Worm (Caenorhabditis elegans) whole organism, L1 larva: ENCODE measurements around the gene Y43F4A.4.

Experiments used
- C04F5.9 ChIP-seq: sonication (generic microtip); optimal IDR thresholded peaks from 2 replicates; lab custom pipeline; 2016; ENCODE audit warnings: missing genetic modification characterization, missing compliant biosample characterization
- C34B4.2 ChIP-seq: sonication (generic microtip); optimal IDR thresholded peaks from 2 replicates; lab custom pipeline; 2017; ENCODE audit warnings: mild to moderate bottlenecking, missing genetic modification characterization, missing compliant biosample characterization
- F16B12.6 ChIP-seq: fragments of 150-350 bp; optimal IDR thresholded peaks from 2 replicates; lab custom pipeline; 2014; ENCODE audit warnings: missing biosample characterization, missing genetic modification characterization
- Y116A8C.19 ChIP-seq: sonication (generic microtip); optimal IDR thresholded peaks from 2 replicates; lab custom pipeline; 2016; ENCODE audit warnings: missing compliant biosample characterization, missing genetic modification characterization, borderline replicate concordance
- aha-1 ChIP-seq: fragments of 150-350 bp; optimal IDR thresholded peaks from 2 replicates; lab custom pipeline; 2014; ENCODE audit warnings: missing biosample characterization, missing genetic modification characterization
- alr-1 ChIP-seq: fragments of 200-800 bp; sonication (Bioruptor generic); optimal IDR thresholded peaks from 2 replicates; lab custom pipeline; 2018; ENCODE audit warnings: borderline replicate concordance, mild to moderate bottlenecking, missing genetic modification characterization, missing compliant biosample characterization
- aly-2 ChIP-seq: fragments of 150-350 bp; optimal IDR thresholded peaks from 2 replicates; lab custom pipeline; 2014; ENCODE audit warnings: missing biosample characterization, missing genetic modification characterization
- blmp-1 ChIP-seq: fragments of 150-350 bp; optimal IDR thresholded peaks from 2 replicates; lab custom pipeline; 2014; ENCODE audit warnings: missing biosample characterization, missing genetic modification characterization
- ceh-63 ChIP-seq: fragments of 200-800 bp; sonication (Bioruptor generic); optimal IDR thresholded peaks from 2 replicates; lab custom pipeline; 2018; ENCODE audit warnings: mild to moderate bottlenecking, missing genetic modification characterization, missing compliant biosample characterization
- ceh-8 ChIP-seq: fragments of 200-800 bp; sonication (Bioruptor generic); optimal IDR thresholded peaks from 2 replicates; lab custom pipeline; 2018; ENCODE audit warnings: mild to moderate bottlenecking, missing genetic modification characterization, moderate library complexity, missing compliant biosample characterization
- ceh-90 ChIP-seq: sonication (generic microtip); optimal IDR thresholded peaks from 2 replicates; lab custom pipeline; 2016; ENCODE audit warnings: missing genetic modification characterization, missing compliant biosample characterization
- dpl-1 ChIP-seq, 3 experiments: fragments of 150-350 bp in 2 of 3; sonication (generic microtip) in 1 of 3; optimal IDR thresholded peaks; 2 replicates each; lab custom pipeline; 2014 to 2017; ENCODE audit warnings: missing biosample characterization in 3 of 3, missing genetic modification characterization in 3 of 3, missing genetic modification reagents in 3 of 3
- dsc-1 ChIP-seq: sonication (generic microtip); optimal IDR thresholded peaks from 2 replicates; lab custom pipeline; 2016; ENCODE audit warnings: mild to moderate bottlenecking, missing genetic modification characterization, missing compliant biosample characterization
- efl-1 ChIP-seq, 4 experiments: fragments of 150-350 bp; optimal IDR thresholded peaks in 3 of 4; peaks in 1 of 4; 1 replicate in 1 of 4; 2 replicates in 3 of 4; lab custom pipeline; 2014; ENCODE audit warnings: missing biosample characterization in 2 of 4, missing genetic modification characterization in 2 of 4, missing genetic modification reagents in 2 of 4
- efl-3 ChIP-seq: fragments of 200-800 bp; sonication (Bioruptor generic); optimal IDR thresholded peaks from 2 replicates; lab custom pipeline; 2018; ENCODE audit warnings: mild to moderate bottlenecking, missing genetic modification characterization, missing compliant biosample characterization
- elt-2 ChIP-seq: sonication (generic microtip); optimal IDR thresholded peaks from 2 replicates; lab custom pipeline; 2016; ENCODE audit warnings: missing genetic modification characterization, mild to moderate bottlenecking, inconsistent platforms, missing compliant biosample characterization, missing genetic modification reagents
- ets-5 ChIP-seq: fragments of 200-800 bp; sonication (Bioruptor generic); IDR thresholded peaks from 2 replicates; pipeline ENCODE4 v1.3.6; 2022; ENCODE audit warnings: missing genetic modification characterization, missing compliant biosample characterization
- fkh-8 ChIP-seq: sonication (generic microtip); optimal IDR thresholded peaks from 2 replicates; lab custom pipeline; 2016; ENCODE audit warnings: mild to moderate bottlenecking, missing genetic modification characterization, missing compliant biosample characterization
- grh-1 ChIP-seq: fragments of 200-800 bp; sonication (Bioruptor generic); IDR thresholded peaks from 2 replicates; pipeline ENCODE4 v1.3.6; 2022; ENCODE audit warnings: missing genetic modification reagents, missing genetic modification characterization, missing compliant biosample characterization
- hlh-17 ChIP-seq: fragments of 200-800 bp; sonication (Bioruptor generic); optimal IDR thresholded peaks from 2 replicates; lab custom pipeline; 2018; ENCODE audit warnings: missing genetic modification characterization, mild to moderate bottlenecking, missing compliant biosample characterization, moderate library complexity, borderline replicate concordance
- lin-14 ChIP-seq: fragments of 200-800 bp; sonication (Bioruptor generic); optimal IDR thresholded peaks from 2 replicates; lab custom pipeline; 2018; ENCODE audit warnings: mild to moderate bottlenecking, missing genetic modification characterization, moderate library complexity, missing compliant biosample characterization
- lin-35 ChIP-seq, 2 experiments: fragments of 150-350 bp; optimal IDR thresholded peaks; 2 replicates each; lab custom pipeline; 2014; ENCODE audit warnings: missing biosample characterization in 2 of 2, missing genetic modification characterization in 2 of 2, missing genetic modification reagents in 2 of 2
- lir-3 ChIP-seq: sonication (generic microtip); optimal IDR thresholded peaks from 2 replicates; lab custom pipeline; 2016; ENCODE audit warnings: mild to moderate bottlenecking, missing genetic modification characterization, moderate library complexity, missing compliant biosample characterization; ENCODE audit not compliant: poor library complexity
- lsy-2 ChIP-seq, 2 experiments: fragments of 150-350 bp; optimal IDR thresholded peaks; 2 replicates each; lab custom pipeline; 2014; ENCODE audit warnings: missing biosample characterization in 2 of 2, missing genetic modification characterization in 2 of 2
- mdl-1 ChIP-seq, 2 experiments: fragments of 150-350 bp; optimal IDR thresholded peaks; 2 replicates each; lab custom pipeline; 2014 to 2017; ENCODE audit warnings: missing biosample characterization in 2 of 2, missing genetic modification characterization in 2 of 2, inconsistent platforms in 1 of 2
- mef-2 ChIP-seq: fragments of 150-350 bp; optimal IDR thresholded peaks from 2 replicates; lab custom pipeline; 2014; ENCODE audit warnings: missing biosample characterization, missing genetic modification characterization
- mep-1 ChIP-seq: fragments of 150-350 bp; optimal IDR thresholded peaks from 2 replicates; lab custom pipeline; 2014; ENCODE audit warnings: missing biosample characterization, missing genetic modification characterization
- nhr-19 ChIP-seq: fragments of 200-800 bp; sonication (Bioruptor generic); conservative IDR thresholded peaks from 2 replicates; pipeline ENCODE4 v1.3.6; 2022; ENCODE audit warnings: missing genetic modification characterization, missing compliant biosample characterization
- nhr-237 ChIP-seq: fragments of 150-350 bp; optimal IDR thresholded peaks from 2 replicates; lab custom pipeline; 2014; ENCODE audit warnings: missing biosample characterization, missing genetic modification characterization
- nhr-77 ChIP-seq: fragments of 150-350 bp; optimal IDR thresholded peaks from 2 replicates; lab custom pipeline; 2014; ENCODE audit warnings: missing biosample characterization, missing genetic modification characterization
- nhr-84 ChIP-seq: sonication (generic microtip); optimal IDR thresholded peaks from 2 replicates; lab custom pipeline; 2017; ENCODE audit warnings: missing biosample characterization, missing genetic modification characterization
- nhr-90 ChIP-seq: sonication (generic microtip); optimal IDR thresholded peaks from 2 replicates; lab custom pipeline; 2016; ENCODE audit warnings: mild to moderate bottlenecking, missing genetic modification characterization, missing compliant biosample characterization; ENCODE audit not compliant: poor library complexity
- pax-3 ChIP-seq: fragments of 200-800 bp; sonication (Bioruptor generic); optimal IDR thresholded peaks from 2 replicates; lab custom pipeline; 2018; ENCODE audit warnings: mild to moderate bottlenecking, missing genetic modification characterization, moderate library complexity, missing compliant biosample characterization
- rnt-1 ChIP-seq: sonication (generic microtip); optimal IDR thresholded peaks from 2 replicates; lab custom pipeline; 2016; ENCODE audit warnings: mild to moderate bottlenecking, missing genetic modification characterization, moderate library complexity, missing compliant biosample characterization
- skn-1 ChIP-seq: fragments of 150-350 bp; optimal IDR thresholded peaks from 2 replicates; lab custom pipeline; 2014; ENCODE audit warnings: missing biosample characterization, missing genetic modification characterization
- snpc-4 ChIP-seq: fragments of 150-350 bp; optimal IDR thresholded peaks from 2 replicates; lab custom pipeline; 2014; ENCODE audit warnings: missing biosample characterization, missing genetic modification characterization
- snu-23 ChIP-seq: sonication (generic microtip); optimal IDR thresholded peaks from 2 replicates; lab custom pipeline; 2016; ENCODE audit warnings: missing genetic modification characterization, missing compliant biosample characterization
- sptf-1 ChIP-seq: fragments of 150-350 bp; optimal IDR thresholded peaks from 2 replicates; lab custom pipeline; 2014; ENCODE audit warnings: missing biosample characterization, missing genetic modification characterization
- sup-37 ChIP-seq: fragments of 200-800 bp; sonication (Bioruptor generic); optimal IDR thresholded peaks from 2 replicates; lab custom pipeline; 2018; ENCODE audit warnings: mild to moderate bottlenecking, missing genetic modification characterization, missing compliant biosample characterization
- swsn-7 ChIP-seq: sonication (generic microtip); optimal IDR thresholded peaks from 2 replicates; lab custom pipeline; 2016; ENCODE audit warnings: missing genetic modification characterization, missing compliant biosample characterization
- tbx-2 ChIP-seq: sonication (generic microtip); optimal IDR thresholded peaks from 2 replicates; lab custom pipeline; 2016; ENCODE audit warnings: missing genetic modification characterization, missing compliant biosample characterization
- unc-130 ChIP-seq: fragments of 150-350 bp; optimal IDR thresholded peaks from 2 replicates; lab custom pipeline; 2017; ENCODE audit warnings: missing biosample characterization, missing genetic modification characterization, inconsistent platforms
- unc-86 ChIP-seq: sonication (generic microtip); optimal IDR thresholded peaks from 2 replicates; lab custom pipeline; 2016; ENCODE audit warnings: missing genetic modification characterization, missing compliant biosample characterization
- unc-98 ChIP-seq: fragments of 200-800 bp; sonication (Bioruptor generic); IDR thresholded peaks from 2 replicates; pipeline ENCODE4 v1.3.6; 2022; ENCODE audit warnings: missing genetic modification characterization, missing compliant biosample characterization
- vab-15 ChIP-seq: sonication (generic microtip); optimal IDR thresholded peaks from 2 replicates; lab custom pipeline; 2017; ENCODE audit warnings: missing genotype, mild to moderate bottlenecking, missing genetic modification characterization, missing compliant biosample characterization
- zag-1 ChIP-seq: fragments of 150-350 bp; optimal IDR thresholded peaks from 2 replicates; lab custom pipeline; 2014; ENCODE audit warnings: missing biosample characterization, missing genetic modification characterization
- ztf-4 ChIP-seq: fragments of 150-350 bp; optimal IDR thresholded peaks from 2 replicates; lab custom pipeline; 2014; ENCODE audit warnings: missing biosample characterization, missing genetic modification characterization

Gene Y43F4A.4

ce11 chrIII:13272227-13272626 is 26.8 kb downstream of the Y43F4A.4 start:
- TF ChIP-seq ceh-8 (GFP tag; lab: Kevin White, UChicago): no peak
- no peak for TF ChIP-seq vab-15 (tag; lab: Kevin White, UChicago)
- peak; percentile 15 for TF ChIP-seq fkh-8 (tag; lab: Kevin White, UChicago)
- TF ChIP-seq lin-35 (GFP tag; optimal IDR thresholded peaks at IDR 0.05; lab: Kevin White, UChicago): no peak
- TF ChIP-seq alr-1 (tag; lab: Kevin White, UChicago): no peak
- peak; percentile 74 for TF ChIP-seq blmp-1 (tag; lab: Kevin White, UChicago)
- TF ChIP-seq unc-130 (tag; lab: Kevin White, UChicago): no peak
- TF ChIP-seq tbx-2 (tag; lab: Kevin White, UChicago): no peak

DNA sequence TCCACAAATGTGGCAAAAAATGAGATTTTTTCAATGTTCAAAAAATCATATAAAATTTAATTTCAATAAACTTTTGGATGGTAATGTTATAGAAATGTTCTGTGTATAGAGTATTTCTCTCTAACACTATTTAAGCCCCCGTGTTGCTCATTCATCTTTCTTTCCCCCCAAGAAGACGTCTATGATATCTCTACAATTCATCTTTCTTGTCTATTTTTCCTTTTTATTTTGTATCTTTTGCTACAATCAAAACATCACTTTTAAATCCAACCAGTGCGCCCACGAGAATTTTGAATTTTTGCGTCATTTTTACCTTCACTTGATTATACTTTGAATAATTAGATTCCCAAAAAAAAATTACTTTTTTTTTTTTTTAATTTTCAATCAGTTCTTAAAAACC is 27.4 kb downstream of the Y43F4A.4 start:
- TF ChIP-seq efl-1 (optimal IDR thresholded peaks at IDR 0.05; lab: Kevin White, UChicago) (no peak), efl-1 (GFP tag; optimal IDR thresholded peaks at IDR 0.05 in 1 of 2; lab: Kevin White, UChicago) (no peak), unc-86 (tag; lab: Kevin White, UChicago) (no peak), nhr-19 (GFP tag; lab: Robert Waterston, UW) (no peak), nhr-77 (no peak), nhr-84 (tag; lab: Kevin White, UChicago) (no peak), skn-1 (tag; lab: Kevin White, UChicago) (no peak), nhr-90 (tag; lab: Kevin White, UChicago) (no peak), blmp-1 (tag; lab: Kevin White, UChicago) (no peak), Y116A8C.19 (tag; lab: Kevin White, UChicago) (no peak), nhr-237 (tag; lab: Kevin White, UChicago) (no peak), rnt-1 (no peak), lin-14 (no peak)

ce11 chrIII:13275784-13276183 is 30.4 kb downstream of the Y43F4A.4 start:
- no peak for TF ChIP-seq skn-1 (tag; lab: Kevin White, UChicago)
- no peak for TF ChIP-seq efl-3
- peak; percentile 67 to 80 for TF ChIP-seq efl-1 (optimal IDR thresholded peaks at IDR 0.05; lab: Kevin White, UChicago)
- peak; percentile 17 to 82 for TF ChIP-seq efl-1 (GFP tag; optimal IDR thresholded peaks at IDR 0.05 in 1 of 2; lab: Kevin White, UChicago)
- no peak for TF ChIP-seq hlh-17 (GFP tag; lab: Kevin White, UChicago)
- peak; percentile 57 for TF ChIP-seq pax-3
- no peak for TF ChIP-seq F16B12.6 (tag; lab: Kevin White, UChicago)
- peak in 1 of 2 experiments; percentile 74 for TF ChIP-seq lin-35 (GFP tag; optimal IDR thresholded peaks at IDR 0.05; lab: Kevin White, UChicago)
- peak; percentile 77 for TF ChIP-seq dsc-1 (tag; lab: Kevin White, UChicago)
- TF ChIP-seq lir-3: peak; percentile 24
- no peak for TF ChIP-seq grh-1 (GFP tag; lab: Robert Waterston, UW)
- TF ChIP-seq mep-1 (tag; lab: Kevin White, UChicago): peak; percentile 5
- TF ChIP-seq unc-98 (GFP tag; lab: Robert Waterston, UW): no peak
- TF ChIP-seq C04F5.9 (tag; lab: Kevin White, UChicago): no peak
- TF ChIP-seq elt-2 (tag; lab: Kevin White, UChicago): no peak
- peak; percentile 20 for TF ChIP-seq snpc-4 (tag; lab: Kevin White, UChicago)
- peak; percentile 51 to 75 for TF ChIP-seq lsy-2 (tag; optimal IDR thresholded peaks at IDR 0.05; lab: Kevin White, UChicago)
- TF ChIP-seq C34B4.2 (tag; lab: Kevin White, UChicago): no peak
- TF ChIP-seq nhr-237 (tag; lab: Kevin White, UChicago): no peak
- TF ChIP-seq unc-130 (tag; lab: Kevin White, UChicago): no peak
- no peak for TF ChIP-seq ets-5 (GFP tag; lab: Robert Waterston, UW)
- peak; percentile 95 for TF ChIP-seq lin-14
- TF ChIP-seq alr-1 (tag; lab: Kevin White, UChicago): no peak
- peak; percentile 3 for TF ChIP-seq zag-1 (tag; lab: Kevin White, UChicago)
- no peak for TF ChIP-seq nhr-84 (tag; lab: Kevin White, UChicago)
- no peak for TF ChIP-seq aha-1 (tag; lab: Kevin White, UChicago)
- peak; percentile 53 for TF ChIP-seq ceh-63 (GFP tag; lab: Kevin White, UChicago)
- peak; percentile 31 to 45 (median 37) for TF ChIP-seq dpl-1 (GFP tag; optimal IDR thresholded peaks at IDR 0.05; lab: Kevin White, UChicago)
- TF ChIP-seq rnt-1: peak; percentile 37
- TF ChIP-seq aly-2 (tag; lab: Kevin White, UChicago): no peak
- peak; percentile 84 for TF ChIP-seq swsn-7 (tag; lab: Kevin White, UChicago)
- no peak for TF ChIP-seq sptf-1 (tag; lab: Kevin White, UChicago)
- no peak for TF ChIP-seq sup-37
- TF ChIP-seq mef-2: no peak
- TF ChIP-seq ceh-90 (tag; lab: Kevin White, UChicago): no peak
- TF ChIP-seq mdl-1 (tag; optimal IDR thresholded peaks at IDR 0.05; lab: Kevin White, UChicago): peak in 1 of 2 experiments; percentile 47
- TF ChIP-seq ztf-4 (tag; lab: Kevin White, UChicago): peak; percentile 63
- TF ChIP-seq snu-23: peak; percentile 82
